Worm (Caenorhabditis elegans) whole organism, mixed stage, embryonic: ENCODE measurements around the gene rcan-1.

ENCODE experiments used
- ceh-83 ChIP-seq: fragments of 200-800 bp; sonication (Bioruptor generic); optimal IDR thresholded peaks from 2 replicates; lab custom pipeline; 2018; ENCODE audit warnings: mild to moderate bottlenecking, missing genetic modification characterization, missing compliant biosample characterization
- elt-3 ChIP-seq: fragments of 150-350 bp; optimal IDR thresholded peaks from 2 replicates; lab custom pipeline; 2014; ENCODE audit warnings: missing biosample characterization, missing genetic modification characterization
- hlh-1 ChIP-seq: fragments of 150-350 bp; optimal IDR thresholded peaks from 2 replicates; lab custom pipeline; 2014; ENCODE audit warnings: missing biosample characterization, missing genetic modification reagents, missing genetic modification characterization
- lin-13 ChIP-seq: fragments of 150-350 bp; optimal IDR thresholded peaks from 2 replicates; lab custom pipeline; 2014; ENCODE audit warnings: missing biosample characterization, missing genetic modification characterization
- lsy-2 ChIP-seq: fragments of 150-350 bp; optimal IDR thresholded peaks from 2 replicates; lab custom pipeline; 2014; ENCODE audit warnings: missing biosample characterization, missing genetic modification characterization
- mls-2 ChIP-seq: sonication (generic microtip); optimal IDR thresholded peaks from 2 replicates; lab custom pipeline; 2016; ENCODE audit warnings: mild to moderate bottlenecking, missing genetic modification characterization, moderate library complexity, missing compliant biosample characterization
- nhr-28 ChIP-seq: fragments of 150-350 bp; optimal IDR thresholded peaks from 2 replicates; lab custom pipeline; 2014; ENCODE audit warnings: missing biosample characterization, missing genetic modification characterization
- nhr-76 ChIP-seq: sonication (generic microtip); optimal IDR thresholded peaks from 2 replicates; lab custom pipeline; 2017; ENCODE audit warnings: missing biosample characterization, missing genetic modification characterization
- pha-4 ChIP-seq: fragments of 150-350 bp; optimal IDR thresholded peaks from 2 replicates; lab custom pipeline; 2018; ENCODE audit warnings: missing biosample characterization, missing genetic modification reagents, missing genetic modification characterization
- snpc-4 ChIP-seq: fragments of 150-350 bp; optimal IDR thresholded peaks from 2 replicates; lab custom pipeline; 2014; ENCODE audit warnings: missing biosample characterization, missing genetic modification characterization
- sptf-1 ChIP-seq: sonication (generic microtip); optimal IDR thresholded peaks from 2 replicates; lab custom pipeline; 2017; ENCODE audit warnings: mild to moderate bottlenecking, missing genetic modification characterization, moderate library complexity, missing compliant biosample characterization
- tbx-8 ChIP-seq: fragments of 200-800 bp; sonication (Bioruptor generic); optimal IDR thresholded peaks from 2 replicates; lab custom pipeline; 2018; ENCODE audit warnings: mild to moderate bottlenecking, missing genetic modification characterization, moderate library complexity, missing compliant biosample characterization
- unc-39 ChIP-seq: fragments of 150-350 bp; optimal IDR thresholded peaks from 2 replicates; lab custom pipeline; 2014; ENCODE audit warnings: missing biosample characterization, missing genetic modification characterization
- unc-62 ChIP-seq: fragments of 150-350 bp; optimal IDR thresholded peaks from 2 replicates; lab custom pipeline; 2014; ENCODE audit warnings: missing biosample characterization, missing genetic modification reagents, missing genetic modification characterization

ce11 chrIII:5711881-5712643, 28.2 kb upstream of the rcan-1 start:
- TF ChIP-seq unc-62 (GFP tag; lab: Kevin White, UChicago) (no peak), mls-2 (tag; lab: Kevin White, UChicago) (no peak), sptf-1 (tag; lab: Kevin White, UChicago) (no peak), pha-4 (tag; lab: Kevin White, UChicago) (no peak), tbx-8 (GFP tag; lab: Kevin White, UChicago) (no peak), lsy-2 (tag; lab: Kevin White, UChicago) (no peak), elt-3 (tag; lab: Kevin White, UChicago) (no peak), ceh-83 (GFP tag; lab: Kevin White, UChicago) (no peak), nhr-76 (tag; lab: Kevin White, UChicago) (no peak), unc-39 (tag; lab: Kevin White, UChicago) (no peak), lin-13 (tag; lab: Kevin White, UChicago) (no peak), snpc-4 (tag; lab: Kevin White, UChicago) (no peak), nhr-28 (no peak), hlh-1 (no peak)
